Fruit fly (Drosophila melanogaster) whole organism, embryonic: ENCODE measurements around the gene neur.

Experiments
- CG10565 ChIP-seq: fragments of 200-800 bp; sonication (Bioruptor generic); optimal IDR thresholded peaks from 3 replicates; lab custom pipeline; 2016; ENCODE audit warnings: missing biosample characterization, mild to moderate bottlenecking, missing genetic modification characterization
- CG10654 ChIP-seq: fragments of 200-800 bp; sonication (Bioruptor generic); optimal IDR thresholded peaks from 2 replicates; lab custom pipeline; 2016; ENCODE audit warnings: missing biosample characterization, missing genetic modification characterization
- CG11560 ChIP-seq: fragments of 200-800 bp; sonication (Bioruptor generic); IDR thresholded peaks from 3 replicates; pipeline ENCODE4 v1.3.6; 2022; ENCODE audit warnings: missing biosample characterization, missing genetic modification characterization
- CG12104 ChIP-seq: fragments of 200-800 bp; sonication (Bioruptor generic); optimal IDR thresholded peaks from 3 replicates; lab custom pipeline; 2016; ENCODE audit warnings: missing biosample characterization, missing genetic modification characterization
- CG15696 ChIP-seq: fragments of 200-800 bp; sonication (Bioruptor generic); optimal IDR thresholded peaks from 2 replicates; lab custom pipeline; 2019; ENCODE audit warnings: missing biosample characterization, mild to moderate bottlenecking, missing genetic modification characterization, moderate library complexity
- CG1647 ChIP-seq: fragments of 200-800 bp; sonication (Bioruptor generic); optimal IDR thresholded peaks from 3 replicates; lab custom pipeline; 2016; ENCODE audit warnings: missing biosample characterization, missing genetic modification characterization
- CG16779 ChIP-seq: fragments of 200-800 bp; sonication (Bioruptor generic); IDR thresholded peaks from 2 replicates; pipeline ENCODE4 v1.3.6; 2022; ENCODE audit warnings: missing biosample characterization, missing genetic modification characterization
- CG17912 ChIP-seq: fragments of 200-800 bp; sonication (Bioruptor generic); optimal IDR thresholded peaks from 2 replicates; lab custom pipeline; 2018; ENCODE audit warnings: missing biosample characterization, mild to moderate bottlenecking, missing genetic modification characterization
- CG18599 ChIP-seq: fragments of 200-800 bp; sonication (Bioruptor generic); optimal IDR thresholded peaks from 3 replicates; lab custom pipeline; 2017; ENCODE audit warnings: missing biosample characterization, missing genetic modification characterization, mild to moderate bottlenecking, moderate library complexity, missing genetic modification reagents
- CG2116 ChIP-seq: fragments of 200-800 bp; sonication (Bioruptor generic); optimal IDR thresholded peaks from 3 replicates; lab custom pipeline; 2018; ENCODE audit warnings: missing biosample characterization, mild to moderate bottlenecking, missing genetic modification characterization
- CG2678 ChIP-seq: fragments of 200-800 bp; sonication (Bioruptor generic); optimal IDR thresholded peaks from 3 replicates; lab custom pipeline; 2019; ENCODE audit warnings: missing biosample characterization, mild to moderate bottlenecking, missing genetic modification characterization, moderate library complexity
- CG2712 ChIP-seq: fragments of 200-800 bp; optimal IDR thresholded peaks from 3 replicates; lab custom pipeline; 2019; ENCODE audit warnings: missing biosample characterization, mild to moderate bottlenecking, missing genetic modification characterization, moderate library complexity
- CG30020 ChIP-seq: fragments of 200-800 bp; optimal IDR thresholded peaks from 2 replicates; lab custom pipeline; 2019; ENCODE audit warnings: missing biosample characterization, mild to moderate bottlenecking, missing genetic modification characterization, moderate library complexity
- CG30403 ChIP-seq: fragments of 200-800 bp; sonication (Bioruptor generic); optimal IDR thresholded peaks from 3 replicates; lab custom pipeline; 2016; ENCODE audit warnings: missing biosample characterization, missing genetic modification characterization
- CG34224 ChIP-seq: fragments of 200-800 bp; sonication (Bioruptor generic); IDR thresholded peaks from 3 replicates; pipeline ENCODE4 v1.3.6; 2022; ENCODE audit warnings: missing biosample characterization, missing genetic modification characterization; ENCODE audit not compliant: partially characterized antibody
- CG4404 ChIP-seq: fragments of 200-800 bp; sonication (Bioruptor generic); IDR thresholded peaks from 2 replicates; pipeline ENCODE4 v1.3.6; 2022; ENCODE audit warnings: missing biosample characterization, missing genetic modification characterization
- CG6254 ChIP-seq: fragments of 200-800 bp; sonication (Bioruptor generic); optimal IDR thresholded peaks from 3 replicates; lab custom pipeline; 2017; ENCODE audit warnings: mild to moderate bottlenecking, missing biosample characterization, missing genetic modification reagents, missing genetic modification characterization
- CG6791 ChIP-seq: fragments of 200-800 bp; sonication (Bioruptor generic); IDR thresholded peaks from 3 replicates; pipeline ENCODE4 v1.3.6; 2022; ENCODE audit warnings: missing biosample characterization, missing genetic modification characterization; ENCODE audit not compliant: partially characterized antibody
- CG7786 ChIP-seq: fragments of 200-800 bp; sonication (Bioruptor generic); optimal IDR thresholded peaks from 2 replicates; lab custom pipeline; 2016; ENCODE audit warnings: missing biosample characterization, missing genetic modification characterization
- CG8089 ChIP-seq: fragments of 200-800 bp; sonication (Bioruptor generic); optimal IDR thresholded peaks from 3 replicates; lab custom pipeline; 2016; ENCODE audit warnings: missing biosample characterization, missing genetic modification characterization
- CG8290 ChIP-seq, 3 experiments: fragments of 200-800 bp; sonication (Bioruptor generic); optimal IDR thresholded peaks; 2 replicates each; lab custom pipeline; 2016 to 2019; ENCODE audit warnings: missing biosample characterization in 3 of 3, missing genetic modification characterization in 3 of 3, mild to moderate bottlenecking in 2 of 3, moderate library complexity in 1 of 3
- CG9797 ChIP-seq: fragments of 200-800 bp; sonication (Bioruptor generic); optimal IDR thresholded peaks from 3 replicates; lab custom pipeline; 2018; ENCODE audit warnings: missing biosample characterization, mild to moderate bottlenecking, missing genetic modification characterization
- CG9876 ChIP-seq: fragments of 200-800 bp; sonication (Bioruptor generic); optimal IDR thresholded peaks from 2 replicates; lab custom pipeline; 2016; ENCODE audit warnings: missing biosample characterization, missing genetic modification characterization
- CoRest ChIP-seq: fragments of 200-800 bp; sonication (Bioruptor generic); optimal IDR thresholded peaks from 3 replicates; lab custom pipeline; 2018; ENCODE audit warnings: missing biosample characterization, mild to moderate bottlenecking, missing genetic modification characterization, moderate library complexity
- D19B ChIP-seq: fragments of 200-800 bp; sonication (Bioruptor generic); optimal IDR thresholded peaks from 2 replicates; lab custom pipeline; 2017; ENCODE audit warnings: missing biosample characterization, mild to moderate bottlenecking, missing genetic modification characterization
- Dref ChIP-seq: fragments of 200-800 bp; sonication (Bioruptor generic); IDR thresholded peaks from 2 replicates; pipeline ENCODE4 v1.3.6; 2022; ENCODE audit warnings: missing biosample characterization, missing genetic modification characterization
- Fer1 ChIP-seq: fragments of 200-800 bp; sonication (Bioruptor generic); optimal IDR thresholded peaks from 2 replicates; lab custom pipeline; 2017; ENCODE audit warnings: missing biosample characterization, mild to moderate bottlenecking, missing genetic modification characterization
- Hr78 ChIP-seq, 2 experiments: fragments of 200-800 bp in 1 of 2; fragments of >200 bp in 1 of 2; sonication (Bioruptor generic) in 1 of 2; optimal IDR thresholded peaks; 2 replicates each; lab custom pipeline; 2017 to 2019; ENCODE audit warnings: missing biosample characterization in 2 of 2, missing genetic modification characterization in 2 of 2, mild to moderate bottlenecking in 1 of 2, moderate library complexity in 1 of 2
- MTF-1 ChIP-seq: fragments of 200-800 bp; sonication (Bioruptor generic); optimal IDR thresholded peaks from 2 replicates; lab custom pipeline; 2018; ENCODE audit warnings: missing biosample characterization, mild to moderate bottlenecking, missing genetic modification characterization, borderline replicate concordance
- Med ChIP-seq: fragments of 200-800 bp; sonication (Bioruptor generic); peaks from one replicate; lab custom pipeline; 2016; ENCODE audit warnings: missing biosample characterization, missing genetic modification characterization, mild to moderate bottlenecking, inconsistent platforms, moderate library complexity
- Mes4 ChIP-seq: fragments of 200-800 bp; sonication (Bioruptor generic); optimal IDR thresholded peaks from 2 replicates; lab custom pipeline; 2016; ENCODE audit warnings: missing biosample characterization, missing genetic modification characterization
- Oli ChIP-seq: fragments of 200-800 bp; sonication (Bioruptor generic); optimal IDR thresholded peaks from 2 replicates; lab custom pipeline; 2018; ENCODE audit warnings: missing biosample characterization, mild to moderate bottlenecking, missing genetic modification characterization, moderate library complexity
- PHDP ChIP-seq: fragments of 200-800 bp; sonication (Bioruptor generic); optimal IDR thresholded peaks from 3 replicates; lab custom pipeline; 2018; ENCODE audit warnings: missing biosample characterization, mild to moderate bottlenecking, missing genetic modification characterization, moderate library complexity
- Poxn ChIP-seq: fragments of 200-800 bp; sonication (Bioruptor generic); IDR thresholded peaks from 2 replicates; pipeline ENCODE4 v1.3.6; 2022; ENCODE audit warnings: missing biosample characterization, missing genetic modification characterization
- Sox102F ChIP-seq: fragments of 200-800 bp; sonication (Bioruptor generic); optimal IDR thresholded peaks from 2 replicates; lab custom pipeline; 2018; ENCODE audit warnings: missing biosample characterization, mild to moderate bottlenecking, missing genetic modification characterization, moderate library complexity
- ac ChIP-seq: fragments of 200-800 bp; sonication (Bioruptor generic); optimal IDR thresholded peaks from 3 replicates; lab custom pipeline; 2017; ENCODE audit warnings: missing biosample characterization, mild to moderate bottlenecking, missing genetic modification characterization
- ato ChIP-seq: fragments of 200-800 bp; sonication (Bioruptor generic); IDR thresholded peaks from 2 replicates; pipeline ENCODE4 v1.3.6; 2022; ENCODE audit warnings: missing biosample characterization, missing genetic modification characterization; ENCODE audit not compliant: partially characterized antibody
- br ChIP-seq: fragments of >200 bp; optimal IDR thresholded peaks from 2 replicates; lab custom pipeline; 2017
- chn ChIP-seq: fragments of 200-800 bp; sonication (Bioruptor generic); optimal IDR thresholded peaks from 2 replicates; lab custom pipeline; 2016; ENCODE audit warnings: missing biosample characterization, missing genetic modification characterization
- emc ChIP-seq: fragments of 200-800 bp; sonication (Bioruptor generic); optimal IDR thresholded peaks from 2 replicates; lab custom pipeline; 2016; ENCODE audit warnings: missing biosample characterization, missing genetic modification characterization
- ewg ChIP-seq: fragments of 200-800 bp; sonication (Bioruptor generic); optimal IDR thresholded peaks from 3 replicates; lab custom pipeline; 2017; ENCODE audit warnings: mild to moderate bottlenecking, missing biosample characterization, missing genetic modification reagents, missing genetic modification characterization
- gt ChIP-seq: fragments of 200-800 bp; sonication (Bioruptor generic); IDR thresholded peaks from 2 replicates; pipeline ENCODE4 v1.3.6; 2022; ENCODE audit warnings: missing biosample characterization, missing genetic modification characterization
- hbn ChIP-seq: fragments of 200-800 bp; sonication (Bioruptor generic); IDR thresholded peaks from 2 replicates; pipeline ENCODE4 v1.3.6; 2022; ENCODE audit warnings: missing biosample characterization, missing genetic modification characterization; ENCODE audit not compliant: partially characterized antibody
- pita ChIP-seq: fragments of 200-800 bp; sonication (Bioruptor generic); optimal IDR thresholded peaks from 2 replicates; lab custom pipeline; 2017; ENCODE audit warnings: missing biosample characterization, mild to moderate bottlenecking, missing genetic modification characterization
- pros ChIP-seq: fragments of 200-800 bp; sonication (Bioruptor generic); optimal IDR thresholded peaks from 3 replicates; lab custom pipeline; 2019; ENCODE audit warnings: missing biosample characterization, mild to moderate bottlenecking, missing genetic modification characterization, moderate library complexity
- ro ChIP-seq: fragments of 200-800 bp; sonication (Bioruptor generic); IDR thresholded peaks from 2 replicates; pipeline ENCODE4 v1.3.6; 2022; ENCODE audit warnings: missing biosample characterization, missing genetic modification characterization
- run ChIP-seq: fragments of 200-800 bp; sonication (Bioruptor generic); optimal IDR thresholded peaks from 3 replicates; lab custom pipeline; 2018; ENCODE audit warnings: missing biosample characterization, mild to moderate bottlenecking, missing genetic modification characterization
- sr ChIP-seq: fragments of 200-800 bp; sonication (Bioruptor generic); IDR thresholded peaks from 3 replicates; pipeline ENCODE4 v1.3.6; 2022; ENCODE audit warnings: missing biosample characterization, missing genetic modification characterization
- tll ChIP-seq, 2 experiments: fragments of 200-800 bp in 1 of 2; fragments of >200 bp in 1 of 2; sonication (Bioruptor generic) in 1 of 2; optimal IDR thresholded peaks; 2 replicates each; lab custom pipeline; 2017 to 2019; ENCODE audit warnings: missing biosample characterization in 2 of 2, missing genetic modification characterization in 2 of 2, mild to moderate bottlenecking in 1 of 2, moderate library complexity in 1 of 2
- trem ChIP-seq: fragments of 200-800 bp; optimal IDR thresholded peaks from 3 replicates; lab custom pipeline; 2019; ENCODE audit warnings: missing biosample characterization, mild to moderate bottlenecking, missing genetic modification characterization, moderate library complexity

The neur gene

DNA sequence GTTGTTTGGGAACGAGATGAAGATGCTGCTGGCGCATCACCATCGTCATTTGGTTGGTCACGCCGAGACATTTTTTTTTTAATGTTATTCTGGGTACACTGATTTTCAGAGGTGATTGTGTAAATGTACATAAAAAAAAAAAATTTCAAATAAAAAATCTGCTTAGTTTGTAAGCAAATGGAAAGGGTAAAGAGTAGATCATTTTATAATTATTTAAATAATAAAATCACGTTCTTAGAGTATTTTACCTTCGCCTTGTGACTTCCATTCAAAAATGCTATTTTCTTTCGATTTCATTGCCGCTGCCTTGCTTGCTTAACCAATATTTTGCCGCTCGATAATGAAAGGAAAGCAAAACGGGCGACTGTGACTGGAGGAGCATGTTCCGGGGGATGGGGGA, 60.5 kb downstream of the neur start (continued):
- TF ChIP-seq Sox102F: peak; percentile 75
- peak; percentile 18 for TF ChIP-seq CG2712 (tag; lab: Kevin White, UChicago)
- TF ChIP-seq Mes4 (GFP tag; lab: Kevin White, UChicago): no peak
- no peak for TF ChIP-seq CG17912 (GFP tag; lab: Kevin White, UChicago)
- TF ChIP-seq PHDP (tag; lab: Kevin White, UChicago): peak; percentile 50
- TF ChIP-seq ac (GFP tag; lab: Kevin White, UChicago): no peak
- TF ChIP-seq Fer1: no peak
- peak; percentile 15 for TF ChIP-seq Med (GFP tag; lab: Kevin White, UChicago)
- TF ChIP-seq run (tag; lab: Kevin White, UChicago): no peak
- TF ChIP-seq CG34224 (GFP tag; lab: Robert Waterston, UW): no peak
- 0 out of 3 replicates have a peak, but pooled peaks have one; percentile 27 for TF ChIP-seq CG11560 (tag; lab: Robert Waterston, UW)
- TF ChIP-seq Dref (GFP tag; lab: Robert Waterston, UW): no peak
- TF ChIP-seq CG4404 (GFP tag; lab: Robert Waterston, UW): no peak
- TF ChIP-seq CG10654: no peak
- no peak for TF ChIP-seq Hr78 (GFP tag; optimal IDR thresholded peaks at IDR 0.05; lab: Kevin White, UChicago)
- no peak for TF ChIP-seq CG8089 (GFP tag; lab: Kevin White, UChicago)
- no peak for TF ChIP-seq CG1647 (GFP tag; lab: Kevin White, UChicago)
- peak; percentile 31 for TF ChIP-seq ewg (GFP tag; lab: Kevin White, UChicago)
- no peak for TF ChIP-seq sr
- TF ChIP-seq CoRest (tag; lab: Kevin White, UChicago): peak; percentile 54
- TF ChIP-seq pros (GFP tag; lab: Kevin White, UChicago): no peak
- no peak for TF ChIP-seq ato (GFP tag; lab: Robert Waterston, UW)
- no peak for TF ChIP-seq CG18599 (GFP tag; lab: Kevin White, UChicago)
- TF ChIP-seq CG30403 (GFP tag; lab: Kevin White, UChicago): peak; percentile 18
- no peak for TF ChIP-seq Poxn
- TF ChIP-seq CG30020: no peak
- no peak for TF ChIP-seq br (lab: Kevin White, UChicago)
- peak; percentile 1 for TF ChIP-seq CG12104 (GFP tag; lab: Kevin White, UChicago)
- no peak for TF ChIP-seq CG2116 (GFP tag; lab: Kevin White, UChicago)
- TF ChIP-seq Oli (tag; lab: Kevin White, UChicago): peak; percentile 37
- TF ChIP-seq tll (GFP tag; optimal IDR thresholded peaks at IDR 0.05; lab: Kevin White, UChicago): no peak
- no peak for TF ChIP-seq CG16779 (GFP tag; lab: Robert Waterston, UW)
- TF ChIP-seq D19B: no peak
- no peak for TF ChIP-seq pita (GFP tag; lab: Kevin White, UChicago)
- peak; percentile 2 for TF ChIP-seq CG6254 (GFP tag; lab: Kevin White, UChicago)
- TF ChIP-seq CG15696 (tag; lab: Kevin White, UChicago): no peak
- no peak for TF ChIP-seq emc
- TF ChIP-seq CG10565 (GFP tag; lab: Kevin White, UChicago): no peak
- TF ChIP-seq hbn: no peak
- no peak for TF ChIP-seq CG9797 (GFP tag; lab: Kevin White, UChicago)
- TF ChIP-seq CG2678 (tag; lab: Kevin White, UChicago): peak; percentile 64
- no peak for TF ChIP-seq MTF-1 (GFP tag; lab: Kevin White, UChicago)
- no peak for TF ChIP-seq ro
- TF ChIP-seq chn (GFP tag; lab: Kevin White, UChicago): no peak
- no peak for TF ChIP-seq CG9876 (GFP tag; lab: Kevin White, UChicago)
- TF ChIP-seq CG8290 (GFP tag; optimal IDR thresholded peaks at IDR 0.05; lab: Kevin White, UChicago): no peak
- TF ChIP-seq CG8290 (tag; optimal IDR thresholded peaks at IDR 0.05; lab: Kevin White, UChicago): no peak
- no peak for TF ChIP-seq CG7786
- TF ChIP-seq gt (GFP tag; lab: Robert Waterston, UW): no peak
- TF ChIP-seq CG6791 (GFP tag; lab: Robert Waterston, UW): no peak
- TF ChIP-seq trem (tag; lab: Kevin White, UChicago): no peak
